Fruit fly (Drosophila melanogaster): ENCODE results near the gene Hsp68.

DNA sequence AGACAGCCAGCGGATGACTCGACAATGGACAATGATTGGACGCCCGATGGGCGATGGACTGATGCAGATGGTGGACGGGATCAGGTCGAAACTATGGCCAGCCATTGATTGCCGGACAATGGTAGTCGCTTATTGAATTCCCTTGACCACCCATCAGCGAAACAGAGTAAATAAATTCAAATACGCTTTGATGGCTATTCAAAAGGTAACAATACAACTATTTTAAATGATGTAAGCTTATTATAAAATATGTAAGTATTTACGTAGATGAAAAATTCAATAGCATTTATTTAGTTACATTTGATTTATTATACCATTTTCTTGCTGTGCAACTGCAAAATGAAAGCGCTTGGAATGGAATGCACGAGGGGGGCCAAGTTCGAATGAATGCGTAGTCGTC is 42.5 kb downstream of the Hsp68 start:
- no peak for TF ChIP-seq CG16779 (tag; optimal IDR thresholded peaks at IDR 0.05)
- no peak for TF ChIP-seq Hr4 (GFP tag; optimal IDR thresholded peaks at IDR 0.05)
- no peak for TF ChIP-seq spab (GFP tag; optimal IDR thresholded peaks at IDR 0.05)
- TF ChIP-seq CG7368 (GFP tag; optimal IDR thresholded peaks at IDR 0.05): no peak
- TF ChIP-seq topi (GFP tag; optimal IDR thresholded peaks at IDR 0.05): no peak
- no peak for TF ChIP-seq cyc (GFP tag; optimal IDR thresholded peaks at IDR 0.05)
- peak; percentile 11 for TF ChIP-seq CG10631 (GFP tag; optimal IDR thresholded peaks at IDR 0.05)

Measured in whole organism, prepupa.